Worm (Caenorhabditis elegans): ENCODE data around the gene hrde-1.

hrde-1 gene

DNA sequence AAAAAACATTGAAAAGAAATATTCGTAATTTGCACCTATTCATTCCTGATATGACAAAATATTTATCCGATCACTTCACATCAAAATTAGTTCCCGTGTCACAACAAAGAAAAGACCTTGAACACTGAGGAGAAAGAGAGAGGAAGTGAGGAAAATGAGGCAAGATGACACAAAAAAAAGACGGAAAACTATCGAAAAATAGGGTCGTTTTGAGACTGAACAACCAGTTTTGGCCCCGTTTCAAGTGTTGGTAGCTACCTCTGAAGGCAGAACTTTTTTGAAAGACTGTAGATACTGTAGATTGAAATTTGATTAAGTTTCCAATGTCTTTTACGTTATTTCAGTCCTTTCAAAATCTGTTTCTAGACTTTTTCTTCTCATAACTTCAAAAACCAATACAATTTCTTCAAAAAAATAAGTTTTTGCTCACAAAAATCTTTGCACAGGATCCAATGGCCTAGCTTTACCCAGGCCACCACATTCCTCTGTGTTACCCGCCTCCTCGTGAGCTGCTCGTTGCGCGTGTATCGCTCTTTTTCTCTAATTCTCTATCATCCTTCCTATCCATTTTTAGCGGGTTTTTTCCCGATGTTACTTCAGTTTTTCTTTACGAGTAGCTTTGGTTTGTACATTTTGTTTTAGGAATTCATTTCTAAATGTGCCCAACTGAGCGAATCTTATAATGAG is 20.5 kb upstream of the hrde-1 start (continued):
- no peak for TF ChIP-seq ztf-22 (GFP tag; optimal IDR thresholded peaks at IDR 0.05)
- TF ChIP-seq T26A5.8 (tag; optimal IDR thresholded peaks at IDR 0.05): no peak
- no peak for TF ChIP-seq F55B11.4 (tag; optimal IDR thresholded peaks at IDR 0.05; ENCODE audit: borderline replicate concordance, insufficient read depth)
- no peak for TF ChIP-seq ceh-79 (tag; optimal IDR thresholded peaks at IDR 0.05)
- TF ChIP-seq F52B5.7 (tag; optimal IDR thresholded peaks at IDR 0.05): no peak

DNA sequence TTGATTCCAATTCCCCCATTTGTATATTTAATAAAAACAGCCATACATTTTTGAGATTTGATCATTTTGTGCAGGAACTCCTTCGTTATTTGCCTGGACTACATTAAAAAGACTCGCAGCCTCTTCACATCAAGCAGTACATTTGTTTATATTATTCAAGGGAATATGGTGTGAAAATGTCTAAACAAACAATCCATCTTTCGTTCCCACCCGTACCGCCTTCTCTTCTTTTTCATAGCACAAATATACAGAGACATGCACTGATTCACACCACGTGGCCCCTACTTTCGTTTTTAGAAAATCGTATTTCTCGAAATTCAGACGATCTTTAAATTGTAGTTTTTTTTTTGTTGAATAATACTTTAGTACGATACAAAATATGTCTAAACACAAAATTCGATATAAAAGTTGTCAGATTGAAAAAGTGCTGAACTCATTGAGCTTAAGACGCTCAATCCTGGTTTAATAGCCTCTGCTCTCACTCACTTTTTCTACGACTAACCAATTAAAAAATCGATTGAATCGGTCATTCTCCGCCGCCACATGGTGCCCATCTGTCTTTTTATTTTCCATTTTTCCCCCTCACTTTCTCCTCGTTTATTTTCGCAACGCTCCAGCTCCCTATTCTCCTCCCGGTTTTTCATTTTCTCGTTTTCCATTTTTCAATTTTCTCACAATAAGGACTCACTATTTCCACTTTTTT is 19.5 kb upstream of the hrde-1 start:
- peak; percentile 54 for TF ChIP-seq lin-54 (GFP tag; optimal IDR thresholded peaks at IDR 0.05)
- TF ChIP-seq let-607 (tag; optimal IDR thresholded peaks at IDR 0.05): peak; percentile 67 to 89
- no peak for TF ChIP-seq lir-1 (GFP tag; conservative IDR thresholded peaks at IDR 0.05)
- TF ChIP-seq F22D6.2 (tag; optimal IDR thresholded peaks at IDR 0.05): no peak
- TF ChIP-seq chd-7 (tag; optimal IDR thresholded peaks at IDR 0.05): peak; percentile 79
- no peak for TF ChIP-seq cebp-1 (GFP tag; IDR thresholded peaks at IDR 0.05)
- TF ChIP-seq cebp-1 (tag; optimal IDR thresholded peaks at IDR 0.05): peak; percentile 62
- no peak for TF ChIP-seq Y95B8A.8 (GFP tag; IDR thresholded peaks at IDR 0.05)
- no peak for TF ChIP-seq nfya-2 (GFP tag; IDR thresholded peaks at IDR 0.05)
- TF ChIP-seq mel-28 (tag; optimal IDR thresholded peaks at IDR 0.05; ENCODE audit: borderline replicate concordance): peak; percentile 54
- TF ChIP-seq madf-8 (GFP tag; conservative IDR thresholded peaks at IDR 0.05): no peak
- no peak for TF ChIP-seq F39B2.1 (GFP tag; IDR thresholded peaks at IDR 0.05)
- TF ChIP-seq attf-5 (GFP tag; optimal IDR thresholded peaks at IDR 0.05): peak; percentile 24
- TF ChIP-seq fkh-3 (tag; optimal IDR thresholded peaks at IDR 0.05): peak; percentile 80
- TF ChIP-seq lin-35 (GFP tag; optimal IDR thresholded peaks at IDR 0.05): peak in 1 of 3 experiments; percentile 62
- TF ChIP-seq rpc-1 (optimal IDR thresholded peaks at IDR 0.05): no peak
- TF ChIP-seq rpc-1 (tag; optimal IDR thresholded peaks at IDR 0.05): no peak
- TF ChIP-seq sdz-38 (tag; optimal IDR thresholded peaks at IDR 0.05): no peak
- TF ChIP-seq madf-10 (tag; optimal IDR thresholded peaks at IDR 0.05): peak; percentile 33
- 0 out of 2 replicates have a peak, but pooled peaks have one; percentile 19 for TF ChIP-seq mcd-1 (GFP tag; IDR thresholded peaks at IDR 0.05)
- peak; percentile 94 for TF ChIP-seq Y53G8AR.9 (GFP tag; conservative IDR thresholded peaks at IDR 0.05)
- TF ChIP-seq hsf-1 (GFP tag; IDR thresholded peaks at IDR 0.05): peak; percentile 30; the same call in 1 of the 2 replicates
- TF ChIP-seq ztf-28 (GFP tag; IDR thresholded peaks at IDR 0.05): no peak
- TF ChIP-seq madf-6 (GFP tag; IDR thresholded peaks at IDR 0.05): peak; percentile 66
- TF ChIP-seq egl-18 (GFP tag; IDR thresholded peaks at IDR 0.05): no peak
- peak; percentile 46 for TF ChIP-seq dox-1 (GFP tag; IDR thresholded peaks at IDR 0.05)
- TF ChIP-seq K12H6.12 (tag; optimal IDR thresholded peaks at IDR 0.05): peak; percentile 39
- peak; percentile 41; the same call in 1 of the 2 replicates for TF ChIP-seq lin-26 (GFP tag; IDR thresholded peaks at IDR 0.05)
- TF ChIP-seq ztf-22 (GFP tag; optimal IDR thresholded peaks at IDR 0.05): no peak
- TF ChIP-seq lsl-1 (GFP tag; optimal IDR thresholded peaks at IDR 0.05): no peak
- TF ChIP-seq snpc-3.4 (tag; optimal IDR thresholded peaks at IDR 0.05): peak; percentile 76
- peak; percentile 41 for TF ChIP-seq snpc-1.3 (tag; optimal IDR thresholded peaks at IDR 0.05; ENCODE audit: insufficient read depth)
- peak; percentile 77 for TF ChIP-seq tlf-1 (GFP tag; optimal IDR thresholded peaks at IDR 0.05)
- TF ChIP-seq efl-1 (GFP tag; optimal IDR thresholded peaks at IDR 0.05): no peak
- no peak for TF ChIP-seq F23B12.7 (tag; optimal IDR thresholded peaks at IDR 0.05; ENCODE audit: insufficient read depth)
- no peak for TF ChIP-seq snpc-4 (GFP tag; optimal IDR thresholded peaks at IDR 0.05)
- TF ChIP-seq snpc-4 (tag; optimal IDR thresholded peaks at IDR 0.05): peak in 2 of 4 experiments; percentile 42 to 47
- no peak for TF ChIP-seq F57A8.1 (GFP tag; optimal IDR thresholded peaks at IDR 0.05)
- TF ChIP-seq Y67H2A.10 (GFP tag; conservative IDR thresholded peaks at IDR 0.05): no peak
- TF ChIP-seq rcor-1 (GFP tag; IDR thresholded peaks at IDR 0.05): no peak
- TF ChIP-seq mes-4 (tag; optimal IDR thresholded peaks at IDR 0.05): no peak
